Worm (Caenorhabditis elegans): ENCODE results near the gene trcs-2.
A peak's percentile ranks its signal among the peaks of the same experiment; 100 is the strongest.

The trcs-2 gene

DNA sequence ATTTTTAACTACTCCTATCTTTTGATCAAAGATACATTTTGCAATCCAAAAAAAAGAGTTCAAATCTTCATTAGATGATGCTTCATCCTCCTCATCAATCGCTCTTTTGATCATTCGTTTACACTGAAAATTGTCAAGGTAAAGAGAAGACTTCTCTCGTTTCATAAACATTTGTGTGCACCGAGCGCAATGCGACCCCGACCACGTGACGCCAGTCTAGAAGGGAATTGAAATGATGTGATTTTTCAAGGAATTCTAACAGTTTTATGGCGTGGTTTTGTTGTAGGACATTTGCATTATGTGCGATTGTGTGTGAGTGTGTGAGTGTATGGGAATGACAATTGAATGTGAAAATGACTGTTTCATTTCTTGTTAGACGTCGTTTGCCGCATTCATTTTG is 19.0 kb downstream of the trcs-2 start:
- no peak for TF ChIP-seq med-1 (GFP tag; optimal IDR thresholded peaks at IDR 0.05; ENCODE audit: insufficient read depth)
- no peak for TF ChIP-seq ref-1 (GFP tag; conservative IDR thresholded peaks at IDR 0.05)
- TF ChIP-seq cog-1 (tag; optimal IDR thresholded peaks at IDR 0.05), result no peak
- no peak for TF ChIP-seq ztf-29 (GFP tag; IDR thresholded peaks at IDR 0.05)
- TF ChIP-seq T22C8.4 (GFP tag; IDR thresholded peaks at IDR 0.05), result no peak
- no peak for TF ChIP-seq flt-1 (GFP tag; IDR thresholded peaks at IDR 0.05)
- no peak for TF ChIP-seq klf-2 (GFP tag; conservative IDR thresholded peaks at IDR 0.05)

DNA sequence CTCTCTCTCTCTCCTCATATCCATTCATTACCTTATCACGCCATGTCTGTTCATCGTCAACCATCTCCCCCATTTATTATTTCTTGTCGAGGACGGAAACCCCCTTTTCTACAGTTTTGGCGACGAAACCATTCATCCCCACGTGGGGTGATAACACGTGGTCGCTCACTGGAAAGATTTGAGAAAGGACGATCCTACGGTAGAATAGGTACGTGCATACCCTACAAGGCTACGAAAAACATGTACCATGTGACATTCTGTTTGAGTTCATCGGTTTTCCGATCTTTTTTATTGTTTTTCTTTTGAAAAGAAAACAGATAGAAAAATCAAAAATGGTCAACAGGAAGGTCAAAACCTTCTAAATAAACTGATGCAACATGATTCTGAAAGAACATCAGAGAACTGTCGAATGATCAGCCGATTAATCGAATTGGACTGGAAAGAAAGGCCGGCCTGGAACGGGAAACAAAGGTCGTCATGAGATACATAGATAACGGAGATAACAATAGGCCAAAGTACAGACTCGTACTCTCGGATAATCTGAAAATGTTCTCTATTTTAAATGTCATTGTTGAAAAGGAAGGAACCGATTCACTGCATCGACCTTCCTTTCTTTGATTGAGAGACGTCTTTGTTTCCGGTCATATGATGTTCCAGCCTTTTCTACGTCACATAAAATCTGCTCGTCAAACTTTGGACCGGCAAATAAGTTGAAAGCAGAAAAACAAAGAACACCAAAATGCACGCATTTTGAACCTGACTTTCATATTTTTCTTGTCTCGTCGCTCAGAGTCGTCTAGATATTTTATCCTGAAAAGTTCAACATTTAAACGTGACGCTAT is 20.0 kb downstream of the trcs-2 start:
- no peak for TF ChIP-seq T22C8.4 (GFP tag; IDR thresholded peaks at IDR 0.05)
- no peak for TF ChIP-seq med-1 (GFP tag; optimal IDR thresholded peaks at IDR 0.05; ENCODE audit: insufficient read depth)
- TF ChIP-seq cog-1 (tag; optimal IDR thresholded peaks at IDR 0.05), result no peak
- TF ChIP-seq flt-1 (GFP tag; IDR thresholded peaks at IDR 0.05), result no peak
- no peak for TF ChIP-seq ref-1 (GFP tag; conservative IDR thresholded peaks at IDR 0.05)
- TF ChIP-seq ztf-29 (GFP tag; IDR thresholded peaks at IDR 0.05), result no peak
- no peak for TF ChIP-seq klf-2 (GFP tag; conservative IDR thresholded peaks at IDR 0.05)
- TF ChIP-seq tab-1 (GFP tag; IDR thresholded peaks at IDR 0.05), result no peak
- TF ChIP-seq ztf-23 (GFP tag; IDR thresholded peaks at IDR 0.05), result no peak

DNA sequence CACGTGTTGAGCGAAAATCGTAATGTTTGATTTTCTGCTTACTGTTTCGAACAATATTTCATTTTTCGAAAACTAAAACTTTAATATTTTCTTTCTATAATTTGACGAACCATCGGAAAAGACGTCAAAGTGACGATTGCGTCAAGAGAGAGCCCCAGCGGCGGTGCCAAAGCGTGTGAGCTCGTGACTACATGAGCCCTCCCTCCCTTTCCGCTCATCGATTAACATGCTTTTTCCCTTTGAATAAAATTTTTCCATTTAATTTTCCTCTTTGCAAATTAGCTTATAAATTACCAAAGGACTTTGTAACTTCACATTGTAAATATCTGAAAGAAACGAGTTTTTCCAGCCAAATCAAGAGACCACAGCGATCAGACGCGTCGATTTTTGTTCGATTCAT is 20.7 kb downstream of the trcs-2 start:
- TF ChIP-seq flt-1 (GFP tag; IDR thresholded peaks at IDR 0.05) (no peak), ztf-29 (GFP tag; IDR thresholded peaks at IDR 0.05) (no peak), tab-1 (GFP tag; IDR thresholded peaks at IDR 0.05) (no peak), klf-2 (GFP tag; conservative IDR thresholded peaks at IDR 0.05) (no peak), med-1 (GFP tag; optimal IDR thresholded peaks at IDR 0.05; ENCODE audit: insufficient read depth) (no peak), ztf-23 (GFP tag; IDR thresholded peaks at IDR 0.05) (no peak), cog-1 (tag; optimal IDR thresholded peaks at IDR 0.05) (no peak), T22C8.4 (GFP tag; IDR thresholded peaks at IDR 0.05) (no peak), ref-1 (GFP tag; conservative IDR thresholded peaks at IDR 0.05) (no peak)

DNA sequence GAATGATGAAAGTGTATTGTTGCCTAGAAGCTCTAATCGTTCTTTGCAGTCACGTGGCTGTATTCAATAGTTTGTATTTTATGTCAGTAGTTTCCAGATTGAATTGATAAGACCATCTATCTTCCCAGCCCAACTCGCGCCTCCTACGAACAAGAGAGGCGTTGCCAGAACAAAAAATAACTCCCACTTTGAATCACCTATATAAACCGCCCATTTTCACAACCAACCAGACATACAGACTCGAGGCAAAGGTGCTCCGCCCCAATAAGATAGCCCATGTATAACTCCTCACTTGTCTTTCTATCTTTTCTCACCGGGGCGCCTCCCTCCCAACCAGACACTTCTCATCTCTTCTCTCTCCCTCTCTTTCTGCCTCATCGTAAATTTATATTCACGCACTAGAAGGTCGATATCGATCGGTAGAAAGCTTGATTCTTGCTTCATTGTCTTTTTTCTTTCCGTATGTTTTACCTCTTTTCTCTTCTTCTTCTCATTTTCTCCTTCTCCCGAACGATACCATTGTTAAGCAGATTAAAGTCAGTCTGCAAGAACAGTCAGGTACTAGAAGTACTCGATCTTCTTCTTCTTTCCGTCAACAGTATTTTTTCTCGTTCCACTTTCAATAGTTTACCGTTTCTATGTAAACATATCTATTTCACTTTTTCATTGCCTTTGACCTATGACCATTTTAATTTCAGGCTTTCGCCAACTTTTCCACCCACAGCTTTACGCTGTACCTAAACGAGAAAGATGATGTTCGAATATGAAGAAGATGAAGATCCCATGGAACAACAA is 21.3 kb downstream of the trcs-2 start, which contains the start of gene mak-1:
Gene mak-1 (plus strand): TSS at position 693 of the 795 bp plus-strand sequence.
- 0 out of 2 replicates have a peak, but pooled peaks have one; percentile 22 for TF ChIP-seq T22C8.4 (GFP tag; IDR thresholded peaks at IDR 0.05)
- no peak for TF ChIP-seq klf-2 (GFP tag; conservative IDR thresholded peaks at IDR 0.05)

DNA sequence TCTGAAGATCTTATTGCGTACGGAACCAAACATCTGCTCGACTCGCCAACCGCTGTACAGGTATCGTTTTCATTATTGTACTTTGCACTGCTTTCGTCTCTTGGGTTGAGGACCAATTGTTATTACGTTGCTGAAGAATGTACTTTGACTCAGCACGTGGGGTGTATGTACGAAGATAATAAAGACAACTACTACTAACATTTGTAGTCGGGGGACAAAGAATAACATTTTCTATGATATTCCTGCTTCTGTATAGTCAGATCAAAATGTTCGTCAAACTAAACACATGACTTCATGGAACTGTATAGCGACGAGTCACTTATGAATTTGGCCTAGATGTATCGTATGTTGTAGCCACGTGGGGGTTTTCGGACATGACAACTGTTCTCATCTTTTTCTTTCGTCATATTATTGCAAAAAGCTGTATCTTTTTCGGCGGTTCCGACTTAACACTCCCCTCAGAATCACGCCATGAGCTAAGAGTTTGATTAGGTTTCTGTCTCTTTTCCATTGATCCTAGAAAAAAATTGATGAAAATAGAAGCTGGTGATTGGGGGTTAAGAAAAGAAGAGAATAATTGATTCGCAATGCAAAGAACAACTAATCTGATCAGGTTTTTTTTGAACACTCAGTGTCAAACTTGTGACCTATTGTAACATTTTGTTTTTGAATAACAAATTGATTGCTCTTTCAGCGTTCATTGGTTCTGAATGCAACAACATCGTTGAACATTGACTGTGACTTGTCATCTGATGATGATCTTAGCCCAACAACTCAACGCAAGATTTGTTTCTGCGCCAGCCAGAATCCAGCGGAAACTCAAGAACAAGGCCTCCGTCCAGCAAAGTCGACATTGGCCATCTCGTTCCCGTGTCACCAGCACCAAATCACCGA is 22.5 kb downstream of the trcs-2 start:
- TF ChIP-seq klf-2 (GFP tag; conservative IDR thresholded peaks at IDR 0.05) (no peak), cog-1 (tag; optimal IDR thresholded peaks at IDR 0.05) (no peak)

DNA sequence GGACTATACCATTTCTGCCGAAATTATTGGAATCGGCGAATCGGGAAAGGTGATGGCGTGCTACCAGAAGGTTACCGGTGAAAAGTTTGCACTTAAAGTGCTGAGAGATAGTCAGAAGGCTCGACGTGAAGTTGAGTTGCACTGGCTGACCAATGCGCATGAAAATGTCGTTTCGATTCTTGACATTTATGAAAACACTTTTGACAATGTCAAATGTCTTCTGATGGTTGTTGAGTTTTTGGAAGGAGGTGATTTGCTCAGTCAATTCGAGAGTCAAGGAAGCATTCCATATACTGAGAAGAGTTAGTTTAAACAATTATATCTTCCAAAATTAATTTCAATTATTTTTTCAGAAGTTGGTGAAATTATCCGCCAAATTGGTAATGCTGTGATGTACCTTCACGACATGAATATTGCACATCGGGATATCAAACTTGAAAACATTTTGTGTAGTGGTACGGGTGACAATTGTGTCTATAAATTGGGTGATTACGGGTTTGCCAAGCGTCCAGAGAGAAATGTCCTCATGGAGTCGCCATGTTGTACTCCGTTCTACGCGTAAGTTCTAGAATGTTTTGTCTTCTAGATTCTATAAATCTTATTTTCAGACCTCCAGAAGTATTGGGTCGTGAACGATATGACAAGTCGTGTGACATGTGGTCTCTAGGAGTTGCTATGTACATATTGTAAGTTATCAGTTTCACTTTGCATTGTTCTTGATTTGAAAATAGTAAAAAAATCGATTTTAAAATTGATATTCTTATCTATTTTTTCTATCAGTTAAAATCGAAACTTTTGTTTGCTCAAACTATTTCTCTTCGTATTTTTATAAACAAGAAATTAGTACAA is 23.4 kb downstream of the trcs-2 start:
- no peak for TF ChIP-seq ztf-29 (GFP tag; IDR thresholded peaks at IDR 0.05)
- TF ChIP-seq tab-1 (GFP tag; IDR thresholded peaks at IDR 0.05), result no peak
- TF ChIP-seq klf-2 (GFP tag; conservative IDR thresholded peaks at IDR 0.05), result no peak
- no peak for TF ChIP-seq ref-1 (GFP tag; conservative IDR thresholded peaks at IDR 0.05)
- TF ChIP-seq med-1 (GFP tag; optimal IDR thresholded peaks at IDR 0.05; ENCODE audit: insufficient read depth), result no peak
- TF ChIP-seq cog-1 (tag; optimal IDR thresholded peaks at IDR 0.05), result no peak
- no peak for TF ChIP-seq ztf-23 (GFP tag; IDR thresholded peaks at IDR 0.05)
- TF ChIP-seq T22C8.4 (GFP tag; IDR thresholded peaks at IDR 0.05), result no peak
- no peak for TF ChIP-seq flt-1 (GFP tag; IDR thresholded peaks at IDR 0.05)

DNA sequence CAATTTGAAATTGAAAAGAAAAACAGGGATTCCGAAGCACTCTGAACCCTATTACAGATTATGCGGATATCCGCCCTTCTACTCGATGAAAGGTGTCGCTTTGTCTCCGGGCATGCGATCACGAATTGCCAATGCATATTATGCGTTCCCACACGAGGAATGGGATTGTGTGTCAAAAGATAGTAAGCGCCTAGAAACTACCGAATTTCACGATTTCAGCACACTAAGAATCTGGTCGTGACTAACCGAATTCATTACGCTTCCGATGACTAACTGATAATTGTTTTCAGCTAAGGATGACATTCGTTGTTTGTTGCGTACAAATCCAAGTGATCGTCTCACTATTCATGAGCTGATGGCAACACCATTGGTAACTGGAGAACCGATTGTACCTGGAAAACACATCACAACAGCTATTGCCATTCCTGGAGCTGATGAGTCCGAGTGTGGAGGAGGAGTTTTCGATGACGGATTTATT is 24.1 kb downstream of the trcs-2 start:
- no peak for TF ChIP-seq ref-1 (GFP tag; conservative IDR thresholded peaks at IDR 0.05)
- TF ChIP-seq med-1 (GFP tag; optimal IDR thresholded peaks at IDR 0.05; ENCODE audit: insufficient read depth), result no peak
- TF ChIP-seq klf-2 (GFP tag; conservative IDR thresholded peaks at IDR 0.05), result no peak
- no peak for TF ChIP-seq cog-1 (tag; optimal IDR thresholded peaks at IDR 0.05)
- no peak for TF ChIP-seq T22C8.4 (GFP tag; IDR thresholded peaks at IDR 0.05)
- TF ChIP-seq ztf-23 (GFP tag; IDR thresholded peaks at IDR 0.05), result no peak
- TF ChIP-seq flt-1 (GFP tag; IDR thresholded peaks at IDR 0.05), result no peak
- TF ChIP-seq ztf-29 (GFP tag; IDR thresholded peaks at IDR 0.05), result no peak

DNA sequence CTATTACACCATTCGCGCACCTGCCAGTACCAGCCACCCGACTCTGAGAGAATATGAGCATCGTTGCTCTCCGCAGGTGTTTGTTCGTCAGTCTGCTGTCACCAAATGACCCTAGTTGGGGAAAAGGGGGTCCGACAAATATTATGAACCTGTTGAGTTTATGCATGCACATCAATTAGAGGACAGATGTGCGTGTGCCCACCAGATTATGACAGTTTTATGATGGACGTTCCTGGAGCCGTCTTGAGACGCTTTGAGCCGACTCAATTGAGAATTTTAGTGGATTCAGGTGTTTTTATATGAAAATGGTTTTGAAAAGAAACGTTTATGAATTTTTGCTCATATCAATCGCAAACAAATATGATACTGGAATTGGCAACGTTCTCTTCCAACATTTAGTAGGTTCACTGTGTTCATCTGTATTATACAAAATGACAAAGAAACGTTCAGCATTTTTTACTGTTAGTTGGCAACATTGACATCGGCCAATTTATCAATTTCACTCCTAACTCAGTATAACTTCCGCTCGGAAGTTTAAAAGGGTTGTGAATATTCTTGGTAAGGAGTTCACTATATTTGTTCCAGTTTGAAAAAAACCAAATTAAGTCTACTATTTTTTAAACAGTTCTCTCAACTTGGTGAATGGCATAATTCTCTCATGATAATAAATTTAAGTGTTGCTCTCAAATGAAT is 25.1 kb downstream of the trcs-2 start:
- TF ChIP-seq ref-1 (GFP tag; conservative IDR thresholded peaks at IDR 0.05) (no peak), flt-1 (GFP tag; IDR thresholded peaks at IDR 0.05) (peak; percentile 63; the same call in 1 of the 2 replicates)

Measured in whole organism, midembryonic.